Fruit fly (Drosophila melanogaster): ENCODE measurements around the gene CG14891.
A peak's percentile ranks its signal among the peaks of the same experiment; 100 is the strongest.

CG14891 gene

DNA sequence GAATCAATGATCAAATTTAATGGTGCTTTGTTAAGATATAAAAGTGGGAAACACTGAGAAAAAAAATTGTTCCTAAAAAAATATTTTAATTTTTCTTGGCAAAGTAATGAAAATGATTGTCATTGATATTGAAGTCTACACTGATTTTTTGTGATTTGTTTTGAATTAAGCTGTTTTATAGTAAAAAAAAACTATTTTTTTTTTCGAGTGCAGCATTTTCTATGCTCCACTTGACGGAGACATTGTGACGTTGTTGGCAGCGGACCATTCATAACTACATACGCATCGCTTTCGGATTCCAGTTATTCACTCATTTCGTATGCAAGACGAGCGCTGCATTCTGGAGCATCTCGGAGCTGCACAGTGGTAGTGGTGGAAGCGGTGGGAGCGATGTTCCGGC lies 47.1 kb upstream of the CG14891 start (continued):
- TF ChIP-seq dimm (GFP tag; IDR thresholded peaks at IDR 0.05) = peak; percentile 55; the same call in 1 of the 2 replicates
- TF ChIP-seq CG14667 (GFP tag; IDR thresholded peaks at IDR 0.05) = peak; percentile 52; the same call in 1 of the 2 replicates
- TF ChIP-seq CG11093 (GFP tag; IDR thresholded peaks at IDR 0.05) = peak; percentile 54; the same call in 1 of the 3 replicates
- TF ChIP-seq dan (GFP tag; IDR thresholded peaks at IDR 0.05) = no peak
- TF ChIP-seq Xrp1 (GFP tag; IDR thresholded peaks at IDR 0.05) = peak; percentile 93
- TF ChIP-seq CG18262 (tag; optimal IDR thresholded peaks at IDR 0.05) = peak; percentile 88
- TF ChIP-seq fd3F (GFP tag; optimal IDR thresholded peaks at IDR 0.05) = no peak
- no peak for TF ChIP-seq wek (GFP tag; optimal IDR thresholded peaks at IDR 0.05)
- TF ChIP-seq Bgb (GFP tag; IDR thresholded peaks at IDR 0.05; ENCODE audit: partially characterized antibody) = no peak
- peak; percentile 17 for TF ChIP-seq cwo (GFP tag; optimal IDR thresholded peaks at IDR 0.05)
- TF ChIP-seq corto (GFP tag; optimal IDR thresholded peaks at IDR 0.05) = no peak
- TF ChIP-seq D19A (tag; optimal IDR thresholded peaks at IDR 0.05) = peak; percentile 89
- peak; percentile 86 for TF ChIP-seq CG5953 (GFP tag; IDR thresholded peaks at IDR 0.05)
- TF ChIP-seq prd (optimal IDR thresholded peaks at IDR 0.05) = no peak
- TF ChIP-seq prd (GFP tag; IDR thresholded peaks at IDR 0.05) = peak; percentile 79
- no peak for TF ChIP-seq gcm2 (GFP tag; optimal IDR thresholded peaks at IDR 0.05)
- TF ChIP-seq bigmax (GFP tag; optimal IDR thresholded peaks at IDR 0.05) = no peak
- peak; percentile 1 for TF ChIP-seq Fer1 (GFP tag; optimal IDR thresholded peaks at IDR 0.05)
- TF ChIP-seq CG14860 (GFP tag; IDR thresholded peaks at IDR 0.05; ENCODE audit: partially characterized antibody) = no peak
- TF ChIP-seq Camta (GFP tag; optimal IDR thresholded peaks at IDR 0.05) = peak; percentile 46
- no peak for TF ChIP-seq CG8478 (optimal IDR thresholded peaks at IDR 0.05)
- TF ChIP-seq scrt (GFP tag; optimal IDR thresholded peaks at IDR 0.05) = peak; percentile 53
- TF ChIP-seq CG6689 (GFP tag; IDR thresholded peaks at IDR 0.05) = peak; percentile 82
- TF ChIP-seq CG10147 (GFP tag; optimal IDR thresholded peaks at IDR 0.05) = peak; percentile 81
- no peak for TF ChIP-seq CG2116 (GFP tag; optimal IDR thresholded peaks at IDR 0.05)
- TF ChIP-seq HLH4C (GFP tag; IDR thresholded peaks at IDR 0.05; ENCODE audit: partially characterized antibody) = no peak
- peak; percentile 52 for TF ChIP-seq CG2875 (GFP tag; optimal IDR thresholded peaks at IDR 0.05)
- TF ChIP-seq CG13424 (tag; optimal IDR thresholded peaks at IDR 0.05) = peak; percentile 60
- TF ChIP-seq MTF-1 (GFP tag; optimal IDR thresholded peaks at IDR 0.05; ENCODE audit: borderline replicate concordance) = peak; percentile 78
- peak; percentile 21 for TF ChIP-seq eyg (GFP tag; optimal IDR thresholded peaks at IDR 0.05)
- no peak for TF ChIP-seq insv (GFP tag; optimal IDR thresholded peaks at IDR 0.05)
- TF ChIP-seq dati (GFP tag; IDR thresholded peaks at IDR 0.05) = peak; percentile 65; the same call in 1 of the 2 replicates

DNA sequence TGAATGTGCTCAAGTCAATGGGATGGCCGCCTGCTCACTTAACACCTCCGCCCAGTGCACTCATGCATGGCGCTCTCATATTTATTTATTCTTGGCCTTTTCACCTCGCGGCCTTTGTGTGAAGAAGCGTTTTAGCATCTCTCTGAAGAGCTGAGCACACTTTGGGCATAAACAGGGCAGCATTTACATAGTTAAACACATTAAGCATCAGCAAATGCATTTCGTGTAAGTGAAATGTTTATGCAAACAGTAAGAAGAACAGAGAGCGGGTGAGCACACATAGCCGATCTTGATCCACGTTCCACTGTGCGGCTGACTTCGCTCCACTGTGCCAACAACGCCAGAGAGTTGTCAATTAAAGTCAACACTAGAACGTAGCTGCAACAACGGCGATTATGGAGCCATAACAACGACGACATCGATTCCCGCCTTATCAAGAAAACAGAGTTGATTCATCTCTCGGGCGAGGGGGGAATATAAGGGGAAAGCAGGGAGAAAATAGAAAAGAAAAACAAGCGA lies 46.7 kb upstream of the CG14891 start:
- TF ChIP-seq CG17802 (tag; optimal IDR thresholded peaks at IDR 0.05) = peak; percentile 84
- TF ChIP-seq gce (GFP tag; IDR thresholded peaks at IDR 0.05) = 0 out of 3 replicates have a peak, but pooled peaks have one; percentile 65
- TF ChIP-seq Stat92E (GFP tag; optimal IDR thresholded peaks at IDR 0.05) = peak in 1 of 3 experiments; percentile 27
- TF ChIP-seq CG10959 (GFP tag; IDR thresholded peaks at IDR 0.05) = 0 out of 2 replicates have a peak, but pooled peaks have one; percentile 53
- TF ChIP-seq Sry-δ (GFP tag; optimal IDR thresholded peaks at IDR 0.05) = no peak
- TF ChIP-seq Deaf1 (tag; optimal IDR thresholded peaks at IDR 0.05) = no peak
- TF ChIP-seq Nf-YA (GFP tag; IDR thresholded peaks at IDR 0.05) = peak; percentile 30; the same call in 1 of the 2 replicates
- peak; percentile 76 for TF ChIP-seq MTF-1 (GFP tag; optimal IDR thresholded peaks at IDR 0.05; ENCODE audit: borderline replicate concordance)
- TF ChIP-seq abd-A (tag; optimal IDR thresholded peaks at IDR 0.05) = no peak
- no peak for TF ChIP-seq CkIIα-i1 (GFP tag; IDR thresholded peaks at IDR 0.05)
- 0 out of 3 replicates have a peak, but pooled peaks have one; percentile 10 for TF ChIP-seq CG11695 (GFP tag; IDR thresholded peaks at IDR 0.05)
- peak; percentile 9 for TF ChIP-seq Bdp1 (GFP tag; optimal IDR thresholded peaks at IDR 0.05)
- TF ChIP-seq wek (GFP tag; optimal IDR thresholded peaks at IDR 0.05) = peak; percentile 53
- no peak for TF ChIP-seq CG16779 (GFP tag; IDR thresholded peaks at IDR 0.05)
- peak; percentile 72 for TF ChIP-seq CG6254 (GFP tag; optimal IDR thresholded peaks at IDR 0.05)
- 0 out of 2 replicates have a peak, but pooled peaks have one; percentile 29 for TF ChIP-seq H2.0 (GFP tag; IDR thresholded peaks at IDR 0.05)
- no peak for TF ChIP-seq Mrtf (GFP tag; IDR thresholded peaks at IDR 0.05)
- peak; percentile 15 for TF ChIP-seq CG9437 (GFP tag; optimal IDR thresholded peaks at IDR 0.05)
- peak; percentile 85 for TF ChIP-seq dmrt11E (tag; optimal IDR thresholded peaks at IDR 0.05)
- TF ChIP-seq CG4730 (GFP tag; IDR thresholded peaks at IDR 0.05) = peak; percentile 32; the same call in 1 of the 2 replicates
- TF ChIP-seq CG10431 (GFP tag; optimal IDR thresholded peaks at IDR 0.05) = peak; percentile 58

All from whole organism, embryonic.